Worm (Caenorhabditis elegans): ENCODE measurements around the gene unc-82.
A peak's percentile ranks its signal among the peaks of the same experiment; 100 is the strongest.

Gene unc-82

ce11 chrIV:7391534-7392343, 32.6 kb upstream of the unc-82 start:
- TF ChIP-seq hmg-20 (GFP tag; IDR thresholded peaks at IDR 0.05) (no peak), egrh-3 (GFP tag; IDR thresholded peaks at IDR 0.05) (no peak), lin-40 (tag; optimal IDR thresholded peaks at IDR 0.05) (no peak), C06A6.2 (GFP tag; conservative IDR thresholded peaks at IDR 0.05) (peak; percentile 58; the same call in 1 of the 2 replicates), xnd-1 (tag; optimal IDR thresholded peaks at IDR 0.05) (no peak), F10E7.11 (tag; optimal IDR thresholded peaks at IDR 0.05) (no peak), lin-26 (GFP tag; IDR thresholded peaks at IDR 0.05) (no peak), cebp-1 (GFP tag; IDR thresholded peaks at IDR 0.05) (peak; percentile 95), cebp-1 (tag; optimal IDR thresholded peaks at IDR 0.05) (peak; percentile 98), madf-10 (tag; optimal IDR thresholded peaks at IDR 0.05) (no peak), akir-1 (GFP tag; optimal IDR thresholded peaks at IDR 0.05) (no peak), F23B12.7 (tag; optimal IDR thresholded peaks at IDR 0.05; ENCODE audit: insufficient read depth) (no peak), attf-6 (GFP tag; IDR thresholded peaks at IDR 0.05) (no peak), cebp-2 (GFP tag; IDR thresholded peaks at IDR 0.05) (no peak), ekl-4 (GFP tag; IDR thresholded peaks at IDR 0.05) (no peak), mel-28 (tag; optimal IDR thresholded peaks at IDR 0.05; ENCODE audit: borderline replicate concordance) (no peak), B0336.3 (GFP tag; IDR thresholded peaks at IDR 0.05) (no peak), ceh-40 (GFP tag; IDR thresholded peaks at IDR 0.05) (no peak), zfh-2 (GFP tag; conservative IDR thresholded peaks at IDR 0.05) (peak; percentile 38; the same call in 1 of the 2 replicates), madf-6 (GFP tag; IDR thresholded peaks at IDR 0.05) (no peak), F37B4.10 (GFP tag; IDR thresholded peaks at IDR 0.05) (no peak), somi-1 (GFP tag; optimal IDR thresholded peaks at IDR 0.05) (peak; percentile 18), gei-17 (GFP tag; optimal IDR thresholded peaks at IDR 0.05) (no peak), snpc-4 (GFP tag; optimal IDR thresholded peaks at IDR 0.05) (peak; percentile 26), snpc-4 (tag; optimal IDR thresholded peaks at IDR 0.05) (no peak), atf-7 (tag; optimal IDR thresholded peaks at IDR 0.05) (peak; percentile 61), dox-1 (GFP tag; IDR thresholded peaks at IDR 0.05) (no peak), C17E4.6 (GFP tag; IDR thresholded peaks at IDR 0.05) (no peak), hmg-1.2 (GFP tag; IDR thresholded peaks at IDR 0.05) (no peak), ceh-58 (GFP tag; IDR thresholded peaks at IDR 0.05) (no peak), madf-8 (GFP tag; conservative IDR thresholded peaks at IDR 0.05) (no peak), bed-1 (GFP tag; IDR thresholded peaks at IDR 0.05) (no peak), nfya-2 (GFP tag; IDR thresholded peaks at IDR 0.05) (no peak), egl-44 (GFP tag; IDR thresholded peaks at IDR 0.05) (no peak), K12H6.12 (tag; optimal IDR thresholded peaks at IDR 0.05) (peak; percentile 68), F49E8.2 (tag; optimal IDR thresholded peaks at IDR 0.05; ENCODE audit: insufficient read depth) (no peak), ceh-91 (GFP tag; IDR thresholded peaks at IDR 0.05) (no peak), K11D2.4 (GFP tag; IDR thresholded peaks at IDR 0.05) (no peak; the same call in 1 of the 2 replicates), tbx-9 (tag; optimal IDR thresholded peaks at IDR 0.05; ENCODE audit: borderline replicate concordance) (no peak)

ce11 chrIV:7393700-7394099, 30.6 kb upstream of the unc-82 start, which contains the start of gene pitr-1:
Gene pitr-1 (plus strand): TSS chrIV:7394085.
- no peak for TF ChIP-seq ama-1 (optimal IDR thresholded peaks at IDR 0.05)
- TF ChIP-seq ama-1 (GFP tag; optimal IDR thresholded peaks at IDR 0.05): no peak
- TF ChIP-seq attf-5 (GFP tag; optimal IDR thresholded peaks at IDR 0.05): peak; percentile 16
- no peak for TF ChIP-seq cebp-1 (GFP tag; IDR thresholded peaks at IDR 0.05)
- TF ChIP-seq cebp-1 (tag; optimal IDR thresholded peaks at IDR 0.05): peak; percentile 15
- TF ChIP-seq ZK185.1 (tag; optimal IDR thresholded peaks at IDR 0.05; ENCODE audit: poor library complexity, severe bottlenecking): peak; percentile 3
- no peak for TF ChIP-seq rec-8 (tag; optimal IDR thresholded peaks at IDR 0.05)
- TF ChIP-seq nhr-80 (tag; optimal IDR thresholded peaks at IDR 0.05): peak; percentile 60
- TF ChIP-seq ztf-3 (GFP tag; optimal IDR thresholded peaks at IDR 0.05): no peak
- TF ChIP-seq ceh-58 (GFP tag; IDR thresholded peaks at IDR 0.05): no peak
- TF ChIP-seq let-607 (tag; optimal IDR thresholded peaks at IDR 0.05): no peak
- TF ChIP-seq repo-1 (tag; optimal IDR thresholded peaks at IDR 0.05): no peak
- TF ChIP-seq ztf-18 (tag; optimal IDR thresholded peaks at IDR 0.05): no peak
- TF ChIP-seq tbp1 (GFP tag; optimal IDR thresholded peaks at IDR 0.05): no peak

Measured in whole organism, young adult.